Fruit fly (Drosophila melanogaster): ENCODE data around the gene Calx.

The Calx gene

DNA sequence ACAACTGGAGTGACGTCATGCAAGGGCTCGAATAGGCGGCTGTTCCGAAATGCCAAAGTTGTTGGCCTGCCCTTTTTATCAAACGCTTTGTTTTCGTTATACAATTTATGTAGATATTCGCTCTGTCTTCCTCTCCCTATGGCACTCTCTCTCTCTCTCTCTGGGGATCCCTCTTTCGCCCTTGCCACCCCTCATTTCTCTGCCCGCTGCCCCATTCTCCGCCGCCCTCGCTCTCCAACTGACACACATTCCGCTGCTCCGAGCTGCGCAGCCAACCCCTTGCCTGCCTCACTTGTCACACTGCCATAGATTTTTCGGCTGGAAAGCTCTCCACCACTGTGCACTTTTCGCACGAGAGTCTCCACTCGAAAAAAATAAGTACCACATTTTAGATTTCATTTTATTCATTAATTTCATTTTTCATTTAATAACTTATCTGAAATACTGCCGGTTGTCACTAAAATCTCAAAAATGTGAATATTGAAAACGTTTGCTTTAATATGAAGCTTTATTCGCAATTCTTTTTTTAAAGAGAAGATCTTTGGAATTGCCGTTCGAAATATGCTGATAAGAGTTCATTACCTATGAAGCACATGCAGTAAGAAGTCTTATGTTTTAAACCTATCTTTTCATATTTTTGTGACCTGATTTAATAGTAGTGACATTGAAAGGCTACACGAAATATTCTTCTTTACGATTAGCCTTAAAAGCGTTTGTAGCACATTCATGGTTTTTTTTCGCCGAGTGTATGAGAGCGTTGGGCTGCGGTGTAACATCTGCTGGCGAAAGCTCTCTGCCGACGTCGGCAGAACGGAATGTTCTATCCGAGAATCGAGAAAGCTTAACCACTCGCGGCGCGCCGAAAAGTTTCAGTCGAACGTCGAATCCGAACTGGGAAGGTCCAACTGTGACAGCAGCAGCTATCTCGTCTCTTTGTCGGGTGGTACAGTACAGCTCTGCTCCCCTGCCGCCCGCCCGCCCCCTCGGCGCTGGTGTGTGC, 20.8 kb upstream of the Calx start (continued):
- TF ChIP-seq kni (GFP tag; optimal IDR thresholded peaks at IDR 0.05), result peak; percentile 37
- peak; percentile 68 for TF ChIP-seq CG12744 (GFP tag; optimal IDR thresholded peaks at IDR 0.05)
- no peak for TF ChIP-seq Ets97D (GFP tag; optimal IDR thresholded peaks at IDR 0.05)
- TF ChIP-seq CG1792 (GFP tag; optimal IDR thresholded peaks at IDR 0.05), result peak; percentile 73
- TF ChIP-seq caup (GFP tag; optimal IDR thresholded peaks at IDR 0.05; ENCODE audit: severe bottlenecking), result peak; percentile 82
- TF ChIP-seq CG1647 (GFP tag; optimal IDR thresholded peaks at IDR 0.05), result peak; percentile 78
- peak; percentile 30 for TF ChIP-seq tap (tag; optimal IDR thresholded peaks at IDR 0.05)
- TF ChIP-seq CG1602 (GFP tag; optimal IDR thresholded peaks at IDR 0.05), result peak; percentile 76
- 0 out of 2 replicates have a peak, but pooled peaks have one; percentile 30 for TF ChIP-seq GATAe (GFP tag; conservative IDR thresholded peaks at IDR 0.05)
- TF ChIP-seq Max (GFP tag; optimal IDR thresholded peaks at IDR 0.05), result peak; percentile 89
- TF ChIP-seq pan (optimal IDR thresholded peaks at IDR 0.05), result no peak
- peak in 1 of 2 experiments; percentile 67 for TF ChIP-seq pan (GFP tag; optimal IDR thresholded peaks at IDR 0.05 in 1 of 2, IDR thresholded peaks at IDR 0.05 in 1 of 2)
- no peak for TF ChIP-seq BEAF-32 (GFP tag; optimal IDR thresholded peaks at IDR 0.05)
- peak; percentile 79 for TF ChIP-seq Dip3 (GFP tag; optimal IDR thresholded peaks at IDR 0.05)
- peak; percentile 77 for TF ChIP-seq Chrac-16 (GFP tag; optimal IDR thresholded peaks at IDR 0.05)
- TF ChIP-seq CG3065 (GFP tag; optimal IDR thresholded peaks at IDR 0.05), result peak; percentile 48
- peak; percentile 30; the same call in 1 of the 2 replicates for TF ChIP-seq CG10366 (GFP tag; IDR thresholded peaks at IDR 0.05)
- no peak for TF ChIP-seq CG17612 (GFP tag; IDR thresholded peaks at IDR 0.05)
- 0 out of 3 replicates have a peak, but pooled peaks have one; percentile 42 for TF ChIP-seq Dbx (GFP tag; IDR thresholded peaks at IDR 0.05)
- TF ChIP-seq CG6813 (GFP tag; optimal IDR thresholded peaks at IDR 0.05), result peak; percentile 77
- TF ChIP-seq org-1 (GFP tag; optimal IDR thresholded peaks at IDR 0.05), result peak; percentile 91
- no peak for TF ChIP-seq inv (GFP tag; IDR thresholded peaks at IDR 0.05; ENCODE audit: partially characterized antibody)
- peak; percentile 59 for TF ChIP-seq CG14441 (GFP tag; IDR thresholded peaks at IDR 0.05)
- peak; percentile 59 for TF ChIP-seq dm (GFP tag; optimal IDR thresholded peaks at IDR 0.05)
- TF ChIP-seq sima (GFP tag; optimal IDR thresholded peaks at IDR 0.05), result no peak
- peak; percentile 89 for TF ChIP-seq CG7839 (tag; optimal IDR thresholded peaks at IDR 0.05)
- peak; percentile 92 for TF ChIP-seq CG4328 (GFP tag; optimal IDR thresholded peaks at IDR 0.05)
- peak; percentile 53 for TF ChIP-seq tup (GFP tag; optimal IDR thresholded peaks at IDR 0.05)
- TF ChIP-seq Sry-δ (GFP tag; optimal IDR thresholded peaks at IDR 0.05), result peak; percentile 45
- TF ChIP-seq Nf-YB (GFP tag; optimal IDR thresholded peaks at IDR 0.05), result peak; percentile 72
- peak; percentile 72 for TF ChIP-seq p53 (GFP tag; optimal IDR thresholded peaks at IDR 0.05)
- peak; percentile 14 for TF ChIP-seq CG1603 (tag; optimal IDR thresholded peaks at IDR 0.05)
- TF ChIP-seq CG16863 (GFP tag; optimal IDR thresholded peaks at IDR 0.05), result peak; percentile 78
- peak; percentile 40 for TF ChIP-seq gsb (GFP tag; IDR thresholded peaks at IDR 0.05)
- peak; percentile 86 for TF ChIP-seq CG17359 (tag; optimal IDR thresholded peaks at IDR 0.05)
- peak; percentile 64; the same call in 1 of the 2 replicates for TF ChIP-seq NFAT (GFP tag; IDR thresholded peaks at IDR 0.05)
- no peak for TF ChIP-seq Doc3 (GFP tag; IDR thresholded peaks at IDR 0.05; ENCODE audit: partially characterized antibody)
- TF ChIP-seq Hr39 (optimal IDR thresholded peaks at IDR 0.05), result no peak
- TF ChIP-seq CG1024 (GFP tag; IDR thresholded peaks at IDR 0.05), result no peak
- peak; percentile 36; the same call in 1 of the 3 replicates for TF ChIP-seq sr (GFP tag; IDR thresholded peaks at IDR 0.05)
- TF ChIP-seq grau (tag; optimal IDR thresholded peaks at IDR 0.05), result peak; percentile 90
- TF ChIP-seq Poxn (GFP tag; IDR thresholded peaks at IDR 0.05), result peak; percentile 47
- TF ChIP-seq CG4404 (GFP tag; IDR thresholded peaks at IDR 0.05), result no peak
- peak; percentile 67 for TF ChIP-seq CG5245 (GFP tag; optimal IDR thresholded peaks at IDR 0.05)
- peak; percentile 40; the same call in 1 of the 2 replicates for TF ChIP-seq CG11247 (GFP tag; IDR thresholded peaks at IDR 0.05)
- peak; percentile 76 for TF ChIP-seq Atf-2 (GFP tag; optimal IDR thresholded peaks at IDR 0.05)
- peak; percentile 68 for TF ChIP-seq pnt (GFP tag; optimal IDR thresholded peaks at IDR 0.05)
- TF ChIP-seq hb (GFP tag; IDR thresholded peaks at IDR 0.05; ENCODE audit: partially characterized antibody), result no peak
